Fruit fly (Drosophila melanogaster): ENCODE results near the gene CG7924.

Gene CG7924

DNA sequence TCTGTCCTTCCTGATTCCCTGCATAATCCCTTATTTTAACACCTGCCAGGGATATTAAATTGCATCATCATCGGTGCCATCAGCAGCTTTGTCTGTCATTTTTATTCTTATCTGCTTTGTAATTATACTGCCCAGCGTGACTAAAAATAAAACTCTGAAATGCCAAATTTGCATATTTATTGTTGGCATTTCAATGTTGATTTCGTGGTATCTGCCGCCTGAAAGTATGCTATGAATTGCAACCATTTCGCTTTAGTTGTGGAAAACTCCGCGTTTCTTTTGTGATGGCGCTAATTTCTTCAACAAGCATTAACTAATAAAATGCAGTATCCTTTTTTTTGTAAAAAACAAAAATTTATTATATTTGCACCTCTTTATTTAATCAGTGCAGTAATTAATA is 2.6 kb downstream of the CG7924 start, which contains the start of gene CG34244:
Gene CG34244 (minus strand): TSS at position 122 of the 400 bp plus-strand sequence.
- TF ChIP-seq Myc (optimal IDR thresholded peaks at IDR 0.05) (peak; percentile 31), CG9705 (GFP tag; optimal IDR thresholded peaks at IDR 0.05) (no peak), N (GFP tag; optimal IDR thresholded peaks at IDR 0.05) (no peak)

DNA sequence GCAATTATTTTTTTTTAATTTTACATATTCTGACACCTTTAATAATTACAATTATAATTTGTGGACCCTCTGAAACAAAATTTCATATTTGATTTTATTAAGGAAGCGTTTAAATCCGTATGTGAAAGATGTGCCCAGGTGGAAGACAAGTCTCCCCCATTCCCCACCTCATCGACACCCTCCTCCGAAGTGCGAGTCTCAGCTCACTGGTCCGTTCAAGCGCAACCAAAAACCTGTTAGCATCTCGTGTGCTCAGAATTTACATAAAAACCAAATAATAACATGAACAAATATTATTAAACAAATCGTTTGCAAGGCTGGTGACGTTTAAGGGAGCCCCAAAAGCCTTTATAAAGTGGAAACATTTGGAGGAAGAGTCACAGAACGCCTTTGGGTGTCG is 3.1 kb downstream of the CG7924 start, which contains the start of gene CG7906:
Gene CG7906 (plus strand): TSS at position 301 of the 400 bp plus-strand sequence.
- no peak for TF ChIP-seq woc (GFP tag; optimal IDR thresholded peaks at IDR 0.05)
- TF ChIP-seq sage (GFP tag; optimal IDR thresholded peaks at IDR 0.05): no peak
- no peak for TF ChIP-seq rgr (GFP tag; optimal IDR thresholded peaks at IDR 0.05)
- no peak for TF ChIP-seq Hnf4 (GFP tag; optimal IDR thresholded peaks at IDR 0.05)
- TF ChIP-seq OdsH (GFP tag; optimal IDR thresholded peaks at IDR 0.05): no peak
- no peak for TF ChIP-seq CG32264 (GFP tag; optimal IDR thresholded peaks at IDR 0.05)
- TF ChIP-seq dsf (GFP tag; optimal IDR thresholded peaks at IDR 0.05; ENCODE audit: borderline replicate concordance): no peak
- TF ChIP-seq Sp1 (GFP tag; optimal IDR thresholded peaks at IDR 0.05): no peak
- TF ChIP-seq usp (GFP tag; optimal IDR thresholded peaks at IDR 0.05): no peak
- TF ChIP-seq foxo (GFP tag; optimal IDR thresholded peaks at IDR 0.05): no peak
- no peak for TF ChIP-seq psq (GFP tag; optimal IDR thresholded peaks at IDR 0.05)
- TF ChIP-seq N (GFP tag; optimal IDR thresholded peaks at IDR 0.05): no peak
- no peak for TF ChIP-seq Mio (GFP tag; optimal IDR thresholded peaks at IDR 0.05)
- TF ChIP-seq ey (GFP tag; optimal IDR thresholded peaks at IDR 0.05): no peak
- no peak for TF ChIP-seq jim (GFP tag; optimal IDR thresholded peaks at IDR 0.05)
- TF ChIP-seq Hr78 (GFP tag; optimal IDR thresholded peaks at IDR 0.05): no peak
- TF ChIP-seq GATAd (GFP tag; optimal IDR thresholded peaks at IDR 0.05): no peak

DNA sequence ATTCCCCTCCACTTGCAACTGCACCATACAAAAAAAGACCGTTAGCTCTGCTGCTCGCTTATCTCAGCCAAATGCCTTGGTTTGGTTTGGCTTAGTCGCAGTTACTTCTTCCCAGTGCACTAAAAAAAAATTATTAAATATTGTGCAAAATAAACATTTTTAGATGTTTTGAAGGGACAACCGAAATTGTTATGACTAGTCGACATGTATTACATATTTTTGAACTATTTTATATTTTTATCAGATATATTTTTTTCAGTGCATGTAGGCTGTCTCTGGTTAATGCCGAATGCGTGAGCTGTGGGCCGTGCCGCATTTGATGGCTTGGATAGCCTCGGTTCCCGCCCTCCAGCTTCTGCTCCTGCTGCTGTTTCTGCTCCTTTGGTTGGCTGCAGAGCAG is 6.1 kb downstream of the CG7924 start:
- TF ChIP-seq ey (GFP tag; optimal IDR thresholded peaks at IDR 0.05) (peak; percentile 34), psq (GFP tag; optimal IDR thresholded peaks at IDR 0.05) (peak; percentile 47), h (GFP tag; optimal IDR thresholded peaks at IDR 0.05) (peak; percentile 51), Rel (GFP tag; optimal IDR thresholded peaks at IDR 0.05) (no peak), Rel (tag; optimal IDR thresholded peaks at IDR 0.05) (no peak), HLH106 (tag; optimal IDR thresholded peaks at IDR 0.05) (peak; percentile 32), OdsH (GFP tag; optimal IDR thresholded peaks at IDR 0.05) (peak; percentile 58), Hnf4 (GFP tag; optimal IDR thresholded peaks at IDR 0.05) (no peak), CG32264 (GFP tag; optimal IDR thresholded peaks at IDR 0.05) (peak; percentile 3), Vsx2 (GFP tag; optimal IDR thresholded peaks at IDR 0.05; ENCODE audit: partially characterized antibody) (no peak), Sp1 (GFP tag; optimal IDR thresholded peaks at IDR 0.05) (peak; percentile 61), Myc (optimal IDR thresholded peaks at IDR 0.05) (no peak), foxo (GFP tag; optimal IDR thresholded peaks at IDR 0.05) (peak in 1 of 2 experiments; percentile 56), fru (GFP tag; optimal IDR thresholded peaks at IDR 0.05) (peak; percentile 57), rgr (GFP tag; optimal IDR thresholded peaks at IDR 0.05) (peak; percentile 31), woc (GFP tag; optimal IDR thresholded peaks at IDR 0.05) (peak; percentile 13), Hr83 (GFP tag; optimal IDR thresholded peaks at IDR 0.05; ENCODE audit: poor library complexity, severe bottlenecking) (no peak)

DNA sequence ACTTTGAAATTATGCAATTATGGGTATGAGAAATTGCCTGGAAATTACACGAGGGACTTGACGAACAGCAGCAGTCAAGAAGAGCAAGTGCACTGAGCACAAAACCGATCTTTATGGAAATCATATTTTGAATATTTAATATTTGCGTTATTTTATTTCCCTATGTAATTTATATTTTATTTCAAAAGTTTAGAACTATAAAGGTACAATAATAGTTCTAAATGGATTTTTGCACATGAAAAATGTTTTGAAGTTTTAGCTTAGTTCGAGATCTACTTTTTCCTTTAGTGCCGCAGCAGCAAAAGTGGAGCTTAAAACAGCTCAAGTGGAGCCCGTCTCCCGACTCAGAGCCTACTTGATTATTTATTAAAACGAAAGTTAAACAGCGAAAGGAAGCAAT is 7.8 kb downstream of the CG7924 start:
- TF ChIP-seq br (GFP tag; optimal IDR thresholded peaks at IDR 0.05): no peak
- TF ChIP-seq dsf (GFP tag; optimal IDR thresholded peaks at IDR 0.05; ENCODE audit: borderline replicate concordance): no peak
- no peak for TF ChIP-seq dmrt93B (GFP tag; optimal IDR thresholded peaks at IDR 0.05)
- TF ChIP-seq foxo (GFP tag; optimal IDR thresholded peaks at IDR 0.05): peak in 1 of 2 experiments; percentile 49
- no peak for TF ChIP-seq pan (optimal IDR thresholded peaks at IDR 0.05)
- no peak for TF ChIP-seq Myc (optimal IDR thresholded peaks at IDR 0.05)
- TF ChIP-seq Rel (GFP tag; optimal IDR thresholded peaks at IDR 0.05): no peak
- TF ChIP-seq Rel (tag; optimal IDR thresholded peaks at IDR 0.05): no peak
- no peak for TF ChIP-seq Jra (GFP tag; optimal IDR thresholded peaks at IDR 0.05)
- peak; percentile 23 for TF ChIP-seq rgr (GFP tag; optimal IDR thresholded peaks at IDR 0.05)
- no peak for TF ChIP-seq Mio (GFP tag; optimal IDR thresholded peaks at IDR 0.05)
- TF ChIP-seq woc (GFP tag; optimal IDR thresholded peaks at IDR 0.05): peak; percentile 2
- peak; percentile 55 for TF ChIP-seq HLH106 (tag; optimal IDR thresholded peaks at IDR 0.05)
- TF ChIP-seq tai (GFP tag; optimal IDR thresholded peaks at IDR 0.05): no peak
- TF ChIP-seq Dif (GFP tag; optimal IDR thresholded peaks at IDR 0.05; ENCODE audit: partially characterized antibody): no peak
- peak; percentile 16 for TF ChIP-seq ey (GFP tag; optimal IDR thresholded peaks at IDR 0.05)
- TF ChIP-seq Sp1 (GFP tag; optimal IDR thresholded peaks at IDR 0.05): peak; percentile 55
- no peak for TF ChIP-seq CG9705 (GFP tag; optimal IDR thresholded peaks at IDR 0.05)
- TF ChIP-seq usp (GFP tag; optimal IDR thresholded peaks at IDR 0.05): no peak
- no peak for TF ChIP-seq Dfd (GFP tag; optimal IDR thresholded peaks at IDR 0.05)
- TF ChIP-seq brk (GFP tag; optimal IDR thresholded peaks at IDR 0.05): no peak
- no peak for TF ChIP-seq CrebA (GFP tag; optimal IDR thresholded peaks at IDR 0.05; ENCODE audit: borderline replicate concordance)
- TF ChIP-seq sv (GFP tag; optimal IDR thresholded peaks at IDR 0.05): no peak
- TF ChIP-seq lola (GFP tag; optimal IDR thresholded peaks at IDR 0.05): no peak
- no peak for TF ChIP-seq dl (GFP tag; optimal IDR thresholded peaks at IDR 0.05; ENCODE audit: insufficient read depth in 1 of 2, partially characterized antibody in 2 of 2)
- TF ChIP-seq fru (GFP tag; optimal IDR thresholded peaks at IDR 0.05): peak; percentile 19
- TF ChIP-seq Abd-B (GFP tag; optimal IDR thresholded peaks at IDR 0.05): no peak
- no peak for TF ChIP-seq Hr83 (GFP tag; optimal IDR thresholded peaks at IDR 0.05; ENCODE audit: poor library complexity, severe bottlenecking)
- TF ChIP-seq CG32264 (GFP tag; optimal IDR thresholded peaks at IDR 0.05): no peak
- TF ChIP-seq Vsx2 (GFP tag; optimal IDR thresholded peaks at IDR 0.05; ENCODE audit: partially characterized antibody): no peak
- peak; percentile 19 for TF ChIP-seq Hnf4 (GFP tag; optimal IDR thresholded peaks at IDR 0.05)
- peak; percentile 27 for TF ChIP-seq sage (GFP tag; optimal IDR thresholded peaks at IDR 0.05)
- TF ChIP-seq psq (GFP tag; optimal IDR thresholded peaks at IDR 0.05): no peak
- TF ChIP-seq h (GFP tag; optimal IDR thresholded peaks at IDR 0.05): peak; percentile 37
- TF ChIP-seq N (GFP tag; optimal IDR thresholded peaks at IDR 0.05): no peak
- no peak for TF ChIP-seq GATAd (GFP tag; optimal IDR thresholded peaks at IDR 0.05)
- TF ChIP-seq jim (GFP tag; optimal IDR thresholded peaks at IDR 0.05): no peak
- no peak for TF ChIP-seq Hr78 (GFP tag; optimal IDR thresholded peaks at IDR 0.05)
- TF ChIP-seq OdsH (GFP tag; optimal IDR thresholded peaks at IDR 0.05): peak; percentile 42

Data from whole organism, wandering third instar larva.